Fruit fly (Drosophila melanogaster) whole organism, wandering third instar larva: ENCODE measurements around the gene Apt1.

ENCODE experiments used
- Abd-B ChIP-seq: fragments of >200 bp; optimal IDR thresholded peaks from 2 replicates; lab custom pipeline; 2017; ENCODE audit warnings: missing biosample characterization, missing genetic modification characterization
- HLH106 ChIP-seq: fragments of 200-800 bp; optimal IDR thresholded peaks from 3 replicates; lab custom pipeline; 2019; ENCODE audit warnings: missing biosample characterization, mild to moderate bottlenecking, missing genetic modification characterization, moderate library complexity
- Hr78 ChIP-seq: fragments of >200 bp; optimal IDR thresholded peaks from 2 replicates; lab custom pipeline; 2017; ENCODE audit warnings: missing biosample characterization, missing genetic modification characterization
- OdsH ChIP-seq: fragments of 200-800 bp; sonication (Bioruptor generic); optimal IDR thresholded peaks from 2 replicates; lab custom pipeline; 2016; ENCODE audit warnings: missing biosample characterization, mild to moderate bottlenecking, missing genetic modification characterization
- foxo ChIP-seq, 2 experiments: fragments of 200-800 bp; sonication (Bioruptor generic); optimal IDR thresholded peaks; 2 replicates in 1 of 2; 3 replicates in 1 of 2; lab custom pipeline; 2016 to 2017; ENCODE audit warnings: missing biosample characterization in 2 of 2, missing genetic modification characterization in 2 of 2
- usp ChIP-seq: fragments of >200 bp; optimal IDR thresholded peaks from 2 replicates; lab custom pipeline; 2017; ENCODE audit warnings: missing biosample characterization, missing genetic modification characterization

- TF ChIP-seq Abd-B (GFP tag; lab: Kevin White, UChicago) (no peak), foxo (GFP tag; optimal IDR thresholded peaks at IDR 0.05; lab: Kevin White, UChicago) (no peak), HLH106 (tag; lab: Kevin White, UChicago) (no peak), OdsH (GFP tag; lab: Kevin White, UChicago) (no peak), usp (GFP tag; lab: Kevin White, UChicago) (no peak), Hr78 (GFP tag; lab: Kevin White, UChicago) (no peak)
These were observed 6.7 kb downstream of the Apt1 start for dm6 chr3L:11634551-11634950.
